Fruit fly (Drosophila melanogaster): ENCODE data around the gene CG45080.

Gene CG45080

DNA sequence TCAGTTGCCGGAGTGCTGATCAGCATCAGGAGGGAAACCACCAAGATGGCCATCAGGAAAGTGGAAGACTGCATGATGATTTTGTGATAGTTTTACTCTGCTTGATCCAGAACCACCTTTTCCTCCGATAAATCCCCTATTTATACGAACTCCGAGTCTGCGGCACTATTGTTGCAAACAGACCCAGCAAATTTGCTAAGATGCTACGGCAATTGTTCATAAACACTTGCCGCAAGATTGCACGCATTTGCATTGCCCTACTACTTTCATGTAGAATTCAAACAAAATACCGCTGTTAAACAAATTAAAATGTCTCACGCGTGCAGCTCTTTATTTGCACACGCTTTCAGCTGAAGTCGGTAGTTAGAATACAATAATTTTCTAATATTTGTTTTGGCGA, at the start of gene CG45080:
Gene CG45080 (minus strand): TSS at position 101 of the 400 bp plus-strand sequence.
- TF ChIP-seq dmrt11E (tag; optimal IDR thresholded peaks at IDR 0.05) (no peak), CG11456 (GFP tag; IDR thresholded peaks at IDR 0.05) (0 out of 3 replicates have a peak, but pooled peaks have one; percentile 13)

DNA sequence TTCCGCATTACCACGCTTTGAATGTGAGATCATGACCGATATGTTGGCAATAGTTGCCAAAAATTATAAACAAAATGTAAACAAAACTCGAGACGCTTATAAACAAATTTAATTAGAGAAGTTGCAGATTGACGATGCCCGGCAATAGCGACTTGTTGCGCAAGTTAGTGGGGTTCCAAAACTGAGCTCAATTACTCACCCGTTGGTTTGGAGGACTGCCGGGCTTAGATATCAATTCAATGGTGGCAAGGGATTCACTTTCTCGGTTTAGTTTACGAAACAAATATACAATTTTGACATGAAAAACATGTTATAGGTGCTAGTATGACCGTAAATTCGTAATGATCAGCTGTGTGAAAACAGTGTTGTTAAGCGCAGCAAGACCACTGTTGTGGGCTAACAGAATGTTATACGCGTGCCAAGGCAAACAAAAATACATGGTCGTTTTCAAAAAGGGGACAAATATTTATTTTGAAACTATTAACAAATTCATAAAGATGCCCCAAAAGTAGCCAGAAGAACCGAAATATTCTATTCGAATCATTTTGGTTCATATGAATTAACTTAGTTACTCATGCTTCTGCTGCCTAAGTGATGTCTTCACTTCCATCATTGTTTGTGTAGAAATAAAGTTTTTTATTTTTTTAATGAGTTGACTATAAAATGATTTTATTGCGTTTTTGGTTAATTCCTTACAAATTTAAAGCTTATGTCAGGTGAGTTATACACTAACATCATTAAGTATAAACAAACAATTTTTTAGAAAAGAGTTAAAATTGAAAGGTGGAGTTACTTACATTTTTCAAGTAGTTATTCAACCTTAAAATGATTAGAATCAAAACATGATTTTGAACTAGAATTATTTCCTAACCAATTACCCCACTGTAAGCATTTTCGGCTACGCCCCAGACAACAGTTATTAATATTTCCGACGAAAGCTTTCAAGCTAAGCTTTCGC, 47.8 kb upstream of the CG45080 start, which contains the start of gene Elp6:
Gene Elp6 (minus strand): TSS at position 350 of the 958 bp plus-strand sequence.
- TF ChIP-seq CG17912 (GFP tag; optimal IDR thresholded peaks at IDR 0.05) (no peak), Sin3A (optimal IDR thresholded peaks at IDR 0.05) (no peak), CG11696 (GFP tag; IDR thresholded peaks at IDR 0.05) (no peak), Sox100B (GFP tag; optimal IDR thresholded peaks at IDR 0.05) (peak; percentile 81), peb (GFP tag; IDR thresholded peaks at IDR 0.05) (no peak), tup (GFP tag; optimal IDR thresholded peaks at IDR 0.05) (no peak), Hr39 (optimal IDR thresholded peaks at IDR 0.05) (no peak), CG2889 (GFP tag; IDR thresholded peaks at IDR 0.05) (0 out of 3 replicates have a peak, but pooled peaks have one; percentile 46), zfh1 (GFP tag; IDR thresholded peaks at IDR 0.05) (peak; percentile 27; the same call in 1 of the 3 replicates), CG2120 (GFP tag; optimal IDR thresholded peaks at IDR 0.05) (peak; percentile 86), Elba2 (GFP tag; optimal IDR thresholded peaks at IDR 0.05) (no peak), gsb (GFP tag; IDR thresholded peaks at IDR 0.05) (no peak), CG7372 (GFP tag; IDR thresholded peaks at IDR 0.05) (peak; percentile 52; the same call in 1 of the 2 replicates), maf-S (GFP tag; optimal IDR thresholded peaks at IDR 0.05) (peak; percentile 31), sqz (GFP tag; optimal IDR thresholded peaks at IDR 0.05) (peak; percentile 2), nmo (GFP tag; optimal IDR thresholded peaks at IDR 0.05) (peak; percentile 62), h (optimal IDR thresholded peaks at IDR 0.05) (no peak), CG1647 (GFP tag; optimal IDR thresholded peaks at IDR 0.05) (peak; percentile 45), CG12659 (GFP tag; optimal IDR thresholded peaks at IDR 0.05) (peak; percentile 58), Hey (tag; optimal IDR thresholded peaks at IDR 0.05) (no peak), CG10321 (GFP tag; IDR thresholded peaks at IDR 0.05) (no peak), Dll (GFP tag; IDR thresholded peaks at IDR 0.05; ENCODE audit: partially characterized antibody) (no peak), grn (GFP tag; optimal IDR thresholded peaks at IDR 0.05) (no peak), CrebB (tag; optimal IDR thresholded peaks at IDR 0.05) (no peak), CG18262 (tag; optimal IDR thresholded peaks at IDR 0.05) (peak; percentile 62), ham (GFP tag; IDR thresholded peaks at IDR 0.05) (no peak), gt (GFP tag; IDR thresholded peaks at IDR 0.05) (no peak), HHEX (GFP tag; optimal IDR thresholded peaks at IDR 0.05) (peak; percentile 71), CG14014 (GFP tag; IDR thresholded peaks at IDR 0.05) (peak; percentile 60), Xrp1 (GFP tag; IDR thresholded peaks at IDR 0.05) (peak; percentile 51; the same call in 1 of the 2 replicates), jumu (GFP tag; optimal IDR thresholded peaks at IDR 0.05) (peak; percentile 28), pfk (GFP tag; optimal IDR thresholded peaks at IDR 0.05) (no peak), hkb (optimal IDR thresholded peaks at IDR 0.05) (no peak), hkb (GFP tag; IDR thresholded peaks at IDR 0.05) (peak; percentile 60; the same call in 1 of the 2 replicates), kni (GFP tag; optimal IDR thresholded peaks at IDR 0.05) (no peak), Adf1 (GFP tag; IDR thresholded peaks at IDR 0.05) (no peak), hth (optimal IDR thresholded peaks at IDR 0.05) (no peak), CG8281 (tag; optimal IDR thresholded peaks at IDR 0.05) (peak; percentile 42), CG14860 (GFP tag; IDR thresholded peaks at IDR 0.05; ENCODE audit: partially characterized antibody) (no peak), CG15269 (tag; optimal IDR thresholded peaks at IDR 0.05) (peak; percentile 74), unc-4 (GFP tag; IDR thresholded peaks at IDR 0.05; ENCODE audit: partially characterized antibody) (no peak; the same call in 1 of the 2 replicates), Nf-YC (tag; optimal IDR thresholded peaks at IDR 0.05) (peak; percentile 51), ERR (GFP tag; optimal IDR thresholded peaks at IDR 0.05) (no peak), hb (GFP tag; IDR thresholded peaks at IDR 0.05; ENCODE audit: partially characterized antibody) (no peak), dm (GFP tag; optimal IDR thresholded peaks at IDR 0.05) (peak; percentile 54), ATbp (GFP tag; optimal IDR thresholded peaks at IDR 0.05) (peak; percentile 42)
